Fruit fly (Drosophila melanogaster) whole organism, embryonic: Measurements from ENCODE around the gene CG10413.

ENCODE experiments used
- B-H2 ChIP-seq: fragments of 200-800 bp; sonication (Bioruptor generic); optimal IDR thresholded peaks from 2 replicates; lab custom pipeline; 2018; ENCODE audit warnings: missing biosample characterization, mild to moderate bottlenecking, missing genetic modification characterization
- Blimp-1 ChIP-seq: fragments of 200-800 bp; sonication (Bioruptor generic); optimal IDR thresholded peaks from 3 replicates; lab custom pipeline; 2018; ENCODE audit warnings: missing biosample characterization, missing genetic modification characterization, mild to moderate bottlenecking, moderate library complexity, missing genetic modification reagents
- CG10274 ChIP-seq: fragments of 200-800 bp; sonication (Bioruptor generic); optimal IDR thresholded peaks from 3 replicates; lab custom pipeline; 2017; ENCODE audit warnings: missing biosample characterization, mild to moderate bottlenecking, missing genetic modification characterization
- CG11456 ChIP-seq: fragments of 200-800 bp; sonication (Bioruptor generic); IDR thresholded peaks from 3 replicates; pipeline ENCODE4 v1.3.6; 2022; ENCODE audit warnings: missing biosample characterization, missing genetic modification characterization
- CG12236 ChIP-seq: fragments of 200-800 bp; sonication (Bioruptor generic); optimal IDR thresholded peaks from 2 replicates; lab custom pipeline; 2016; ENCODE audit warnings: missing biosample characterization, missing genetic modification characterization
- CG14667 ChIP-seq: fragments of 200-800 bp; sonication (Bioruptor generic); IDR thresholded peaks from 2 replicates; pipeline ENCODE4 v1.3.6; 2022; ENCODE audit warnings: missing biosample characterization, missing genetic modification characterization
- CG14710 ChIP-seq: fragments of 200-800 bp; sonication (Bioruptor generic); optimal IDR thresholded peaks from 3 replicates; lab custom pipeline; 2019; ENCODE audit warnings: missing biosample characterization, mild to moderate bottlenecking, missing genetic modification characterization, moderate library complexity
- CG15011 ChIP-seq: fragments of 200-800 bp; sonication (Bioruptor generic); optimal IDR thresholded peaks from 3 replicates; lab custom pipeline; 2018; ENCODE audit warnings: missing biosample characterization, mild to moderate bottlenecking, missing genetic modification characterization
- CG17328 ChIP-seq: fragments of 200-800 bp; sonication (Bioruptor generic); IDR thresholded peaks from 2 replicates; pipeline ENCODE4 v1.3.6; 2022; ENCODE audit warnings: missing biosample characterization, missing genetic modification characterization
- CG2199 ChIP-seq: fragments of 200-800 bp; sonication (Bioruptor generic); IDR thresholded peaks from 3 replicates; pipeline ENCODE4 v1.3.6; 2022; ENCODE audit warnings: missing biosample characterization, missing genetic modification characterization
- CG34224 ChIP-seq: fragments of 200-800 bp; sonication (Bioruptor generic); IDR thresholded peaks from 3 replicates; pipeline ENCODE4 v1.3.6; 2022; ENCODE audit warnings: missing biosample characterization, missing genetic modification characterization; ENCODE audit not compliant: partially characterized antibody
- CG4424 ChIP-seq: fragments of 200-800 bp; sonication (Bioruptor generic); optimal IDR thresholded peaks from 3 replicates; lab custom pipeline; 2016; ENCODE audit warnings: missing biosample characterization, missing genetic modification characterization
- CG4617 ChIP-seq: fragments of 200-800 bp; sonication (Bioruptor generic); optimal IDR thresholded peaks from 3 replicates; lab custom pipeline; 2016; ENCODE audit warnings: missing biosample characterization, missing genetic modification characterization, borderline replicate concordance
- CG5180 ChIP-seq: fragments of 200-800 bp; sonication (Bioruptor generic); optimal IDR thresholded peaks from 3 replicates; lab custom pipeline; 2017; ENCODE audit warnings: missing biosample characterization, missing genetic modification characterization, mild to moderate bottlenecking, moderate library complexity, missing genetic modification reagents
- CG5245 ChIP-seq: fragments of 200-800 bp; sonication (Bioruptor generic); optimal IDR thresholded peaks from 3 replicates; lab custom pipeline; 2016; ENCODE audit warnings: missing biosample characterization, missing genetic modification characterization
- CG6175 ChIP-seq: fragments of 200-800 bp; sonication (Bioruptor generic); IDR thresholded peaks from 3 replicates; pipeline ENCODE4 v1.3.6; 2022; ENCODE audit warnings: missing biosample characterization, missing genetic modification characterization
- CG6683 ChIP-seq: fragments of 200-800 bp; sonication (Bioruptor generic); optimal IDR thresholded peaks from 2 replicates; lab custom pipeline; 2017; ENCODE audit warnings: missing biosample characterization, mild to moderate bottlenecking, missing genetic modification characterization, missing genetic modification reagents
- CG7928 ChIP-seq: fragments of 200-800 bp; sonication (Bioruptor generic); optimal IDR thresholded peaks from 2 replicates; lab custom pipeline; 2017; ENCODE audit warnings: missing biosample characterization, mild to moderate bottlenecking, missing genetic modification characterization
- Camta ChIP-seq: fragments of 200-800 bp; sonication (Bioruptor generic); optimal IDR thresholded peaks from 2 replicates; lab custom pipeline; 2016; ENCODE audit warnings: missing biosample characterization, missing genetic modification characterization
- CoRest ChIP-seq: fragments of 200-800 bp; sonication (Bioruptor generic); optimal IDR thresholded peaks from 3 replicates; lab custom pipeline; 2018; ENCODE audit warnings: missing biosample characterization, mild to moderate bottlenecking, missing genetic modification characterization, moderate library complexity
- Ets97D ChIP-seq: fragments of 200-800 bp; sonication (Bioruptor generic); optimal IDR thresholded peaks from 3 replicates; lab custom pipeline; 2016; ENCODE audit warnings: missing biosample characterization, missing genetic modification characterization
- HLH4C ChIP-seq: fragments of 200-800 bp; sonication (Bioruptor generic); IDR thresholded peaks from 3 replicates; pipeline ENCODE4 v1.3.6; 2022; ENCODE audit warnings: missing biosample characterization, missing genetic modification characterization; ENCODE audit not compliant: partially characterized antibody
- Meics ChIP-seq: fragments of 200-800 bp; sonication (Bioruptor generic); optimal IDR thresholded peaks from 2 replicates; lab custom pipeline; 2017; ENCODE audit warnings: missing biosample characterization, mild to moderate bottlenecking, missing genetic modification characterization
- NFAT ChIP-seq: fragments of 200-800 bp; sonication (Bioruptor generic); IDR thresholded peaks from 2 replicates; pipeline ENCODE4 v1.3.6; 2022; ENCODE audit warnings: missing biosample characterization, missing genetic modification characterization
- NK7.1 ChIP-seq: fragments of 200-800 bp; sonication (Bioruptor generic); optimal IDR thresholded peaks from 3 replicates; lab custom pipeline; 2016; ENCODE audit warnings: missing biosample characterization, missing genetic modification characterization
- Oli ChIP-seq: fragments of 200-800 bp; sonication (Bioruptor generic); optimal IDR thresholded peaks from 2 replicates; lab custom pipeline; 2018; ENCODE audit warnings: missing biosample characterization, mild to moderate bottlenecking, missing genetic modification characterization, moderate library complexity
- Optix ChIP-seq: fragments of 200-800 bp; sonication (Bioruptor generic); IDR thresholded peaks from 3 replicates; pipeline ENCODE4 v1.3.6; 2022; ENCODE audit warnings: missing biosample characterization, missing genetic modification characterization
- Rfx ChIP-seq: fragments of 200-800 bp; sonication (Bioruptor generic); IDR thresholded peaks from 2 replicates; pipeline ENCODE4 v1.3.6; 2022; ENCODE audit warnings: missing biosample characterization, missing genetic modification characterization
- Sox100B ChIP-seq: fragments of 200-800 bp; sonication (Bioruptor generic); optimal IDR thresholded peaks from 3 replicates; lab custom pipeline; 2018; ENCODE audit warnings: missing biosample characterization, mild to moderate bottlenecking, missing genetic modification characterization
- Sox102F ChIP-seq: fragments of 200-800 bp; sonication (Bioruptor generic); optimal IDR thresholded peaks from 2 replicates; lab custom pipeline; 2018; ENCODE audit warnings: missing biosample characterization, mild to moderate bottlenecking, missing genetic modification characterization, moderate library complexity
- Stat92E ChIP-seq, 3 experiments: fragments of >200 bp in 2 of 3; fragments of 200-800 bp in 1 of 3; sonication (Bioruptor generic) in 1 of 3; optimal IDR thresholded peaks; 2 replicates each; lab custom pipeline; 2017 to 2019; ENCODE audit warnings: missing biosample characterization in 3 of 3, missing genetic modification characterization in 3 of 3, mild to moderate bottlenecking in 1 of 3, moderate library complexity in 1 of 3
- Xrp1 ChIP-seq: fragments of 200-800 bp; sonication (Bioruptor generic); IDR thresholded peaks from 2 replicates; pipeline ENCODE4 v1.3.6; 2022; ENCODE audit warnings: missing biosample characterization, missing genetic modification characterization
- bcd ChIP-seq: fragments of 200-800 bp; sonication (Bioruptor generic); optimal IDR thresholded peaks from 2 replicates; lab custom pipeline; 2017; ENCODE audit warnings: missing biosample characterization, mild to moderate bottlenecking, missing genetic modification characterization
- bigmax ChIP-seq: fragments of 200-800 bp; sonication (Bioruptor generic); optimal IDR thresholded peaks from 2 replicates; lab custom pipeline; 2018; ENCODE audit warnings: missing biosample characterization, mild to moderate bottlenecking, missing genetic modification characterization
- crc ChIP-seq: fragments of 200-800 bp; sonication (Bioruptor generic); optimal IDR thresholded peaks from 2 replicates; lab custom pipeline; 2016; ENCODE audit warnings: missing biosample characterization, missing genetic modification characterization
- emc ChIP-seq: fragments of 200-800 bp; sonication (Bioruptor generic); optimal IDR thresholded peaks from 2 replicates; lab custom pipeline; 2016; ENCODE audit warnings: missing biosample characterization, missing genetic modification characterization
- eve ChIP-seq, 2 experiments: fragments of >200 bp; optimal IDR thresholded peaks; 2 replicates each; lab custom pipeline; 2017; ENCODE audit warnings: missing biosample characterization in 2 of 2, missing genetic modification characterization in 2 of 2
- exex ChIP-seq: fragments of 200-800 bp; sonication (Bioruptor generic); optimal IDR thresholded peaks from 4 replicates; lab custom pipeline; 2018; ENCODE audit warnings: missing biosample characterization, mild to moderate bottlenecking, missing genetic modification characterization, moderate library complexity
- fd96Cb ChIP-seq: fragments of 200-800 bp; sonication (Bioruptor generic); optimal IDR thresholded peaks from 2 replicates; lab custom pipeline; 2018; ENCODE audit warnings: missing biosample characterization, mild to moderate bottlenecking, missing genetic modification characterization, moderate library complexity
- grau ChIP-seq: fragments of 200-800 bp; optimal IDR thresholded peaks from 3 replicates; lab custom pipeline; 2019; ENCODE audit warnings: missing biosample characterization, mild to moderate bottlenecking, missing genetic modification characterization, moderate library complexity
- grn ChIP-seq: fragments of 200-800 bp; sonication (Bioruptor generic); optimal IDR thresholded peaks from 3 replicates; lab custom pipeline; 2017; ENCODE audit warnings: missing biosample characterization, missing genetic modification characterization
- gsb ChIP-seq: fragments of 200-800 bp; sonication (Bioruptor generic); IDR thresholded peaks from 2 replicates; pipeline ENCODE4 v1.3.6; 2022; ENCODE audit warnings: missing biosample characterization, missing genetic modification characterization
- gt ChIP-seq: fragments of 200-800 bp; sonication (Bioruptor generic); IDR thresholded peaks from 2 replicates; pipeline ENCODE4 v1.3.6; 2022; ENCODE audit warnings: missing biosample characterization, missing genetic modification characterization
- hb ChIP-seq: fragments of 200-800 bp; sonication (Bioruptor generic); IDR thresholded peaks from 3 replicates; pipeline ENCODE4 v1.3.6; 2022; ENCODE audit warnings: missing biosample characterization, missing genetic modification characterization; ENCODE audit not compliant: partially characterized antibody
- mirr ChIP-seq: fragments of 200-800 bp; sonication (Bioruptor generic); optimal IDR thresholded peaks from 3 replicates; lab custom pipeline; 2018; ENCODE audit warnings: missing biosample characterization, mild to moderate bottlenecking, missing genetic modification characterization
- org-1 ChIP-seq: fragments of 200-800 bp; sonication (Bioruptor generic); optimal IDR thresholded peaks from 2 replicates; lab custom pipeline; 2017; ENCODE audit warnings: missing biosample characterization, missing genetic modification characterization
- ro ChIP-seq: fragments of 200-800 bp; sonication (Bioruptor generic); IDR thresholded peaks from 2 replicates; pipeline ENCODE4 v1.3.6; 2022; ENCODE audit warnings: missing biosample characterization, missing genetic modification characterization
- salm ChIP-seq: fragments of 200-800 bp; sonication (Bioruptor generic); optimal IDR thresholded peaks from 2 replicates; lab custom pipeline; 2018; ENCODE audit warnings: missing biosample characterization, mild to moderate bottlenecking, missing genetic modification characterization
- sim ChIP-seq: fragments of 200-800 bp; sonication (Bioruptor generic); IDR thresholded peaks from 2 replicates; pipeline ENCODE4 v1.3.6; 2022; ENCODE audit warnings: missing biosample characterization, missing genetic modification characterization
- tio ChIP-seq: fragments of 200-800 bp; sonication (Bioruptor generic); optimal IDR thresholded peaks from 2 replicates; lab custom pipeline; 2017; ENCODE audit warnings: missing biosample characterization, missing genetic modification characterization, inconsistent platforms
- trem ChIP-seq: fragments of 200-800 bp; optimal IDR thresholded peaks from 3 replicates; lab custom pipeline; 2019; ENCODE audit warnings: missing biosample characterization, mild to moderate bottlenecking, missing genetic modification characterization, moderate library complexity

CG10413 gene

DNA sequence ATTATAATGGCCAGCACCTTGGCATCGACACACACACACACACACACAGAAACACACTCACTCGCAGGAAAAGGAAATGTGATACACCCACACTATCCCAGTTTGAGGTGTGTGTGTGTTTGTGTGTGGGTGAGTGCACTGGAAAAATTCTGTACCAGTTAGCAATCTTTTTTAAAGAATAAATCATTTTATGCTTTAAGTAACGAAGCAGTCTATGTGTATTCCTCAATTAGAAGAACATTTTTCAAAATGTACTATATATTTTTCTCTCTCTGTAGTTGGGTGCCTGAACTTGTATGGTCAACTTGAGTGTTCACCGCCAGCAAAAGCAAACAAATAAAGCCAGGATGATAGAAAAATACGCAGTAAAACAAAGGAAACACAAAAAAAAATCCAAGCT, 20.4 kb downstream of the CG10413 start (continued):
- no peak for TF ChIP-seq fd96Cb (tag; lab: Kevin White, UChicago)
- TF ChIP-seq tio: no peak
- no peak for TF ChIP-seq CG6683 (GFP tag; lab: Kevin White, UChicago)
- no peak for TF ChIP-seq salm
- no peak for TF ChIP-seq CG11456
- no peak for TF ChIP-seq Stat92E (GFP tag; optimal IDR thresholded peaks at IDR 0.05; lab: Kevin White, UChicago)
- TF ChIP-seq org-1: no peak
- TF ChIP-seq CG6175: no peak
- TF ChIP-seq Ets97D (GFP tag; lab: Kevin White, UChicago): no peak
- peak; percentile 6 for TF ChIP-seq Blimp-1 (GFP tag; lab: Kevin White, UChicago)
- no peak for TF ChIP-seq CG17328
- no peak for TF ChIP-seq B-H2
- TF ChIP-seq eve (GFP tag; optimal IDR thresholded peaks at IDR 0.05; lab: Kevin White, UChicago): no peak
- TF ChIP-seq Rfx: 0 out of 2 replicates have a peak, but pooled peaks have one; percentile 33
- no peak for TF ChIP-seq Sox100B (GFP tag; lab: Kevin White, UChicago)
- TF ChIP-seq emc: no peak
- TF ChIP-seq Xrp1 (GFP tag; lab: Robert Waterston, UW): peak; percentile 57; the same call in 1 of the 2 replicates
- TF ChIP-seq CG12236 (GFP tag; lab: Kevin White, UChicago): no peak
- TF ChIP-seq NK7.1 (GFP tag; lab: Kevin White, UChicago): no peak
- TF ChIP-seq bigmax (GFP tag; lab: Kevin White, UChicago): no peak
- TF ChIP-seq gsb: no peak
- TF ChIP-seq mirr: no peak
- TF ChIP-seq gt: no peak
- TF ChIP-seq grn (GFP tag; lab: Kevin White, UChicago): no peak
- no peak for TF ChIP-seq Optix (GFP tag; lab: Robert Waterston, UW)
- no peak for TF ChIP-seq Camta
- no peak for TF ChIP-seq Oli (tag; lab: Kevin White, UChicago)
- TF ChIP-seq NFAT (GFP tag; lab: Robert Waterston, UW): no peak
- no peak for TF ChIP-seq HLH4C (GFP tag; lab: Robert Waterston, UW)
- no peak for TF ChIP-seq CG2199 (GFP tag; lab: Robert Waterston, UW)
- no peak for TF ChIP-seq hb (GFP tag; lab: Robert Waterston, UW)
- no peak for TF ChIP-seq CG5245 (GFP tag; lab: Kevin White, UChicago)
- no peak for TF ChIP-seq grau (tag; lab: Kevin White, UChicago)
- TF ChIP-seq CG10274: no peak
- no peak for TF ChIP-seq CG14710 (tag; lab: Kevin White, UChicago)
- TF ChIP-seq crc (GFP tag; lab: Kevin White, UChicago): no peak
- TF ChIP-seq CoRest (tag; lab: Kevin White, UChicago): no peak
- no peak for TF ChIP-seq CG15011 (GFP tag; lab: Kevin White, UChicago)
- no peak for TF ChIP-seq bcd (GFP tag; lab: Kevin White, UChicago)
- TF ChIP-seq exex (tag; lab: Kevin White, UChicago): no peak
- TF ChIP-seq CG14667: no peak
- no peak for TF ChIP-seq CG7928 (GFP tag; lab: Kevin White, UChicago)
- no peak for TF ChIP-seq CG4617 (GFP tag; lab: Kevin White, UChicago)
- TF ChIP-seq ro (GFP tag; lab: Robert Waterston, UW): no peak
- peak; percentile 35 for TF ChIP-seq Meics (GFP tag; lab: Kevin White, UChicago)
- TF ChIP-seq Sox102F (GFP tag; lab: Kevin White, UChicago): peak; percentile 26
- no peak for TF ChIP-seq CG5180
- TF ChIP-seq CG34224 (GFP tag; lab: Robert Waterston, UW): no peak
- TF ChIP-seq trem: no peak
- no peak for TF ChIP-seq CG4424 (GFP tag; lab: Kevin White, UChicago)
- no peak for TF ChIP-seq sim (GFP tag; lab: Robert Waterston, UW)
